Fruit fly (Drosophila melanogaster): ENCODE measurements around the gene CkIalpha.

The CkIalpha gene

DNA sequence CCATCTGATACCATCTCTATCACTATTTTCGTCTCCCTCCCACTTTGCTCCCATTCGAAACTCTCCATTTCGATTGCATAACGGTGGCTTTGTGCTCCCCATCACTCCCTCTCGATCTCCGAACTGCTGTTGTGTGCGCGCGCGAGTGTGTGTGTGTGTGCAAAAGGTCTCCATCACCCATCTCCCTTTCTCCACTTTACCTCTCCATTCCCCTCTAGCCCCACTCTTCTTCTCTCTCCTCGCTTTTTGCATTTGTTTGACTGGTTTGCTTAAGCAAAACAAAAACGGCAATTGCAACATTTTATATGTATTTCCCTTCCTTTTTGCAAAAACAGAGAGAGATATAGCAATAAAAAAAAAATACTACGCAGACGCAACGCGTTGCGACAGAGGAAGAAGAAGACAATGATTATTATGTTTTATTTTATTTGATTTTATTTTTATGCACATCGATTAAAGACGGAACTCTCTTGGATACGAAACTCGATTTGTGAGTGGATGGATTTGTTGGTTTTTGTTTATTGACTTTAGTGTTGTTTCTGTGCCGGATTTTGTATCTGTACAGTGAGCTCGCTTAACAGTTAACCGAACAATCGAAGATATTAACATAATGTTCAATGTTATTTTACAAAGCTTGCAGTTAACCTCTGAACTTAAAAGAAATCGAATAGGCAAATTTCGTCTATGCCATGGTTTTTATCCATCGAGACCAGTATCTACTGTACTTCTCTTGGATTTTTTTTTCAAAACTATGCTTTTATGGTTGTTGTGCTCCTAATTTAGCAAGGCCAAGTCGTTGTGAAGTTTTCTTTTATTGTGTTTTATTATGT is 16.4 kb downstream of the CkIalpha start (continued):
- peak; percentile 51; the same call in 1 of the 2 replicates for TF ChIP-seq wdn (GFP tag; IDR thresholded peaks at IDR 0.05)
- no peak for TF ChIP-seq CG2889 (GFP tag; IDR thresholded peaks at IDR 0.05)
- peak; percentile 75 for TF ChIP-seq CG30403 (GFP tag; optimal IDR thresholded peaks at IDR 0.05)
- no peak for TF ChIP-seq CG11560 (tag; IDR thresholded peaks at IDR 0.05)
- TF ChIP-seq bbx (GFP tag; IDR thresholded peaks at IDR 0.05; ENCODE audit: partially characterized antibody), result no peak
- TF ChIP-seq Atf-2 (GFP tag; optimal IDR thresholded peaks at IDR 0.05), result peak; percentile 59
- TF ChIP-seq hth (optimal IDR thresholded peaks at IDR 0.05), result no peak
- peak; percentile 29 for TF ChIP-seq NK7.1 (GFP tag; optimal IDR thresholded peaks at IDR 0.05)
- peak; percentile 52 for TF ChIP-seq vfl (GFP tag; optimal IDR thresholded peaks at IDR 0.05)
- TF ChIP-seq CG2120 (GFP tag; optimal IDR thresholded peaks at IDR 0.05), result peak; percentile 86
- no peak for TF ChIP-seq amos (GFP tag; IDR thresholded peaks at IDR 0.05; ENCODE audit: partially characterized antibody)
- peak; percentile 72; the same call in 2 of the 3 replicates for TF ChIP-seq zfh1 (GFP tag; IDR thresholded peaks at IDR 0.05)
- no peak for TF ChIP-seq MESR4 (GFP tag; optimal IDR thresholded peaks at IDR 0.05)
- peak; percentile 79 for TF ChIP-seq her (GFP tag; optimal IDR thresholded peaks at IDR 0.05)
- TF ChIP-seq wor (GFP tag; IDR thresholded peaks at IDR 0.05), result no peak
- peak; percentile 42 for TF ChIP-seq CG13775 (GFP tag; optimal IDR thresholded peaks at IDR 0.05)
- TF ChIP-seq cg (GFP tag; optimal IDR thresholded peaks at IDR 0.05), result peak; percentile 27
- TF ChIP-seq pnt (GFP tag; optimal IDR thresholded peaks at IDR 0.05), result peak; percentile 43
- TF ChIP-seq CG18619 (GFP tag; optimal IDR thresholded peaks at IDR 0.05), result peak; percentile 44
- peak; percentile 67 for TF ChIP-seq esg (GFP tag; conservative IDR thresholded peaks at IDR 0.05)
- TF ChIP-seq hb (GFP tag; IDR thresholded peaks at IDR 0.05; ENCODE audit: partially characterized antibody), result no peak

DNA sequence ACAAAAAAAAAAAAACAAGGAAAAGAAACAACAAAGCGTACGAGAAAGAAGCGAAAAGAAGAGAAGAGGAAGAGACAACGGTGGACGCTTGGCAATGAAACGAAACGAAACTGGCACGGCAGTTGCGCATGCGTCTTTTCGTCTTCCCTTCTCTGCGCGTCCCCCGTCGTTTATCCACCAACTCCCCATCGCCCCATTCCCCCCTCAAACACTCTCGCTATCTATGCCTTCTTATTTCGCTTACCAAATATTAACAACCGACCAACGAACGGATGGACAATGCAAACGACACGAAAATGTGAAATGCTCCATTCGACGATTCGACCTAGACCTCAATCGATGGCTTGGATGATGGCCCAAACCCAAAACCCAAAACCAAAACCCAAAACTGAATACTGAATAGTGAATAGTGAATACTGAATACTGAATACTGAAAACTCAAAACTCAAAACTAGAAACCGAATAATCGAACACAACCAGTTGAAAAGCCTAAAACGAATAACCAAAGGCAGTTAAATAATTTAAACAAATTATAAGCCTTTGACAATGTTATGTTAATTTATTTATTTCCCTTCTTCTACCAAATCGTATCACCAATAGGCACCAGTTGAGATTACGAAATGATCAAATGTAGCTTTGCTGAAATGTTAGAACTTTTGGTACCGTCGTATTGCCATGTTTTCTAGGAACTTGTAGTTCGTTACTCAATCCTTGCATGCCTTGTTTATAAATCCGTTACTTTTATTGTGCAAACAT is 17.3 kb downstream of the CkIalpha start:
- TF ChIP-seq Hr39 (optimal IDR thresholded peaks at IDR 0.05) (no peak), Adf1 (GFP tag; IDR thresholded peaks at IDR 0.05) (no peak), trem (tag; optimal IDR thresholded peaks at IDR 0.05) (no peak), gfzf (GFP tag; optimal IDR thresholded peaks at IDR 0.05) (no peak), chinmo (GFP tag; IDR thresholded peaks at IDR 0.05; ENCODE audit: partially characterized antibody) (0 out of 4 replicates have a peak, but pooled peaks have one; percentile 48), ac (GFP tag; optimal IDR thresholded peaks at IDR 0.05) (no peak), slou (GFP tag; optimal IDR thresholded peaks at IDR 0.05) (no peak), ftz-f1 (GFP tag; optimal IDR thresholded peaks at IDR 0.05) (no peak), CG14014 (GFP tag; IDR thresholded peaks at IDR 0.05) (no peak), HLH54F (GFP tag; optimal IDR thresholded peaks at IDR 0.05) (no peak), CG4360 (GFP tag; IDR thresholded peaks at IDR 0.05) (peak; percentile 36; the same call in 1 of the 2 replicates), gce (GFP tag; IDR thresholded peaks at IDR 0.05) (no peak), bsh (GFP tag; optimal IDR thresholded peaks at IDR 0.05) (no peak), Ets65A (GFP tag) (peak; percentile 66), psq (GFP tag; optimal IDR thresholded peaks at IDR 0.05) (peak; percentile 81), Blimp-1 (GFP tag; optimal IDR thresholded peaks at IDR 0.05) (peak; percentile 93), B-H2 (GFP tag; optimal IDR thresholded peaks at IDR 0.05) (no peak), otp (GFP tag; IDR thresholded peaks at IDR 0.05) (no peak), eve (GFP tag; optimal IDR thresholded peaks at IDR 0.05) (peak in 1 of 2 experiments; percentile 20), HLHmδ (GFP tag; optimal IDR thresholded peaks at IDR 0.05) (no peak), NC2β (GFP tag; optimal IDR thresholded peaks at IDR 0.05) (no peak), CG3726 (GFP tag; IDR thresholded peaks at IDR 0.05) (no peak), CG10543 (GFP tag; optimal IDR thresholded peaks at IDR 0.05) (no peak), mirr (GFP tag; optimal IDR thresholded peaks at IDR 0.05) (peak; percentile 5), unpg (GFP tag; optimal IDR thresholded peaks at IDR 0.05) (no peak), Antp (GFP tag; optimal IDR thresholded peaks at IDR 0.05) (no peak), CG15479 (GFP tag; optimal IDR thresholded peaks at IDR 0.05) (no peak), zfh1 (GFP tag; IDR thresholded peaks at IDR 0.05) (no peak), CG10267 (tag; optimal IDR thresholded peaks at IDR 0.05) (no peak)

Data from whole organism, embryonic.